Worm (Caenorhabditis elegans) whole organism, late embryonic: ENCODE data around the gene spp-29.
A peak's percentile ranks its signal among the peaks of the same experiment; 100 is the strongest.

Source experiments
- C38D4.7 ChIP-seq: fragments of 200-800 bp; sonication (Bioruptor generic); optimal IDR thresholded peaks from 2 replicates; lab custom pipeline; 2018; ENCODE audit warnings: mild to moderate bottlenecking, missing genetic modification characterization, moderate library complexity, missing compliant biosample characterization
- T23F11.4 ChIP-seq: fragments of 200-800 bp; sonication (Bioruptor generic); optimal IDR thresholded peaks from 2 replicates; lab custom pipeline; 2018; ENCODE audit warnings: mild to moderate bottlenecking, missing genetic modification characterization, missing compliant biosample characterization
- ahr-1 ChIP-seq: sonication (generic microtip); optimal IDR thresholded peaks from 2 replicates; lab custom pipeline; 2016; ENCODE audit warnings: missing genetic modification characterization, missing compliant biosample characterization
- ama-1 ChIP-seq: fragments of 150-350 bp; optimal IDR thresholded peaks from 2 replicates; lab custom pipeline; 2014
- ceh-14 ChIP-seq: sonication (generic microtip); optimal IDR thresholded peaks from 2 replicates; lab custom pipeline; 2016; ENCODE audit warnings: missing genotype, missing genetic modification characterization, missing compliant biosample characterization
- ceh-19 ChIP-seq: fragments of 200-800 bp; sonication (Bioruptor generic); optimal IDR thresholded peaks from 2 replicates; lab custom pipeline; 2018; ENCODE audit warnings: mild to moderate bottlenecking, missing genetic modification characterization, missing compliant biosample characterization
- ceh-31 ChIP-seq: sonication (generic microtip); optimal IDR thresholded peaks from 2 replicates; lab custom pipeline; 2016; ENCODE audit warnings: missing genetic modification characterization, missing compliant biosample characterization
- ceh-34 ChIP-seq: sonication (generic microtip); optimal IDR thresholded peaks from 2 replicates; lab custom pipeline; 2016; ENCODE audit warnings: mild to moderate bottlenecking, missing genetic modification characterization, missing compliant biosample characterization
- ceh-48 ChIP-seq: sonication (generic microtip); optimal IDR thresholded peaks from 2 replicates; lab custom pipeline; 2016; ENCODE audit warnings: missing genetic modification characterization, inconsistent platforms, missing compliant biosample characterization
- ceh-6 ChIP-seq: fragments of 200-800 bp; sonication (Bioruptor generic); optimal IDR thresholded peaks from 2 replicates; lab custom pipeline; 2018; ENCODE audit warnings: mild to moderate bottlenecking, missing genetic modification characterization, missing compliant biosample characterization
- dmd-4 ChIP-seq: sonication (generic microtip); optimal IDR thresholded peaks from 2 replicates; lab custom pipeline; 2016; ENCODE audit warnings: borderline replicate concordance, missing genetic modification characterization, missing compliant biosample characterization
- elt-2 ChIP-seq: sonication (generic microtip); optimal IDR thresholded peaks from 2 replicates; lab custom pipeline; 2016; ENCODE audit warnings: missing genetic modification reagents, missing genetic modification characterization, missing compliant biosample characterization
- eyg-1 ChIP-seq: sonication (generic microtip); optimal IDR thresholded peaks from 2 replicates; lab custom pipeline; 2016; ENCODE audit warnings: missing genotype, missing genetic modification characterization, missing compliant biosample characterization
- fkh-6 ChIP-seq: sonication (generic microtip); optimal IDR thresholded peaks from 2 replicates; lab custom pipeline; 2016; ENCODE audit warnings: missing genetic modification characterization, missing compliant biosample characterization
- hlh-13 ChIP-seq: fragments of 200-800 bp; sonication (Bioruptor generic); optimal IDR thresholded peaks from 2 replicates; lab custom pipeline; 2018; ENCODE audit warnings: mild to moderate bottlenecking, missing genetic modification characterization, missing compliant biosample characterization
- lim-6 ChIP-seq: sonication (generic microtip); optimal IDR thresholded peaks from 2 replicates; lab custom pipeline; 2016; ENCODE audit warnings: missing genetic modification characterization, missing compliant biosample characterization
- lin-11 ChIP-seq: fragments of 200-800 bp; sonication (Bioruptor generic); optimal IDR thresholded peaks from 2 replicates; lab custom pipeline; 2018; ENCODE audit warnings: mild to moderate bottlenecking, missing genetic modification characterization, missing compliant biosample characterization
- madf-2 ChIP-seq: sonication (generic microtip); optimal IDR thresholded peaks from 2 replicates; lab custom pipeline; 2017; ENCODE audit warnings: missing genetic modification characterization, missing compliant biosample characterization
- mec-3 ChIP-seq: sonication (generic microtip); optimal IDR thresholded peaks from 2 replicates; lab custom pipeline; 2016; ENCODE audit warnings: borderline replicate concordance, missing genetic modification characterization, missing compliant biosample characterization
- nhr-11 ChIP-seq: fragments of 150-350 bp; optimal IDR thresholded peaks from 2 replicates; lab custom pipeline; 2014; ENCODE audit warnings: missing biosample characterization, missing genetic modification characterization
- pag-3 ChIP-seq: sonication (generic microtip); optimal IDR thresholded peaks from 2 replicates; lab custom pipeline; 2016; ENCODE audit warnings: missing compliant biosample characterization, missing genetic modification characterization, borderline replicate concordance
- pax-1 ChIP-seq: fragments of 150-350 bp; optimal IDR thresholded peaks from 2 replicates; lab custom pipeline; 2014; ENCODE audit warnings: missing biosample characterization, missing genetic modification characterization
- pha-4 ChIP-seq: fragments of 150-350 bp; optimal IDR thresholded peaks from 2 replicates; lab custom pipeline; 2018; ENCODE audit warnings: missing biosample characterization, missing genetic modification reagents, missing genetic modification characterization
- pqm-1 ChIP-seq: sonication (generic microtip); optimal IDR thresholded peaks from 2 replicates; lab custom pipeline; 2016; ENCODE audit warnings: missing genetic modification characterization, missing compliant biosample characterization
- rnt-1 ChIP-seq: sonication (generic microtip); optimal IDR thresholded peaks from 2 replicates; lab custom pipeline; 2016; ENCODE audit warnings: missing genetic modification characterization, missing compliant biosample characterization
- sdc-2 ChIP-seq: sonication (generic microtip); optimal IDR thresholded peaks from 2 replicates; lab custom pipeline; 2016; ENCODE audit warnings: missing genotype, missing genetic modification characterization, missing compliant biosample characterization
- sox-2 ChIP-seq: fragments of 200-800 bp; sonication (Bioruptor generic); IDR thresholded peaks from 2 replicates; pipeline ENCODE4 v1.3.6; 2022; ENCODE audit warnings: missing genetic modification reagents, missing genetic modification characterization, missing compliant biosample characterization
- sox-4 ChIP-seq: sonication (generic microtip); optimal IDR thresholded peaks from 2 replicates; lab custom pipeline; 2017; ENCODE audit warnings: mild to moderate bottlenecking, missing genetic modification characterization, inconsistent platforms, missing compliant biosample characterization
- syd-9 ChIP-seq: sonication (generic microtip); optimal IDR thresholded peaks from 2 replicates; lab custom pipeline; 2016; ENCODE audit warnings: mild to moderate bottlenecking, missing genetic modification characterization, moderate library complexity, missing compliant biosample characterization
- tbx-2 ChIP-seq: sonication (generic microtip); optimal IDR thresholded peaks from 2 replicates; lab custom pipeline; 2016; ENCODE audit warnings: missing genetic modification characterization, missing compliant biosample characterization
- ttx-3 ChIP-seq: sonication (generic microtip); optimal IDR thresholded peaks from 2 replicates; lab custom pipeline; 2016; ENCODE audit warnings: missing genetic modification reagents, missing genetic modification characterization, missing compliant biosample characterization
- unc-3 ChIP-seq, 2 experiments: fragments of 200-800 bp in 1 of 2; sonication (Bioruptor generic) in 1 of 2; sonication (generic microtip) in 1 of 2; conservative IDR thresholded peaks in 1 of 2; optimal IDR thresholded peaks in 1 of 2; 2 replicates each; pipeline versions ENCODE4 v1.3.6 to Lab custom; 2016 to 2022; ENCODE audit warnings: missing compliant biosample characterization in 2 of 2, missing genetic modification characterization in 2 of 2, missing genetic modification reagents in 1 of 2
- unc-42 ChIP-seq: sonication (generic microtip); optimal IDR thresholded peaks from 2 replicates; lab custom pipeline; 2016; ENCODE audit warnings: missing genotype, missing genetic modification characterization, missing compliant biosample characterization
- unc-55 ChIP-seq: sonication (generic microtip); optimal IDR thresholded peaks from 2 replicates; lab custom pipeline; 2017; ENCODE audit warnings: missing biosample characterization, missing genetic modification reagents, missing genetic modification characterization

spp-29 gene

DNA sequence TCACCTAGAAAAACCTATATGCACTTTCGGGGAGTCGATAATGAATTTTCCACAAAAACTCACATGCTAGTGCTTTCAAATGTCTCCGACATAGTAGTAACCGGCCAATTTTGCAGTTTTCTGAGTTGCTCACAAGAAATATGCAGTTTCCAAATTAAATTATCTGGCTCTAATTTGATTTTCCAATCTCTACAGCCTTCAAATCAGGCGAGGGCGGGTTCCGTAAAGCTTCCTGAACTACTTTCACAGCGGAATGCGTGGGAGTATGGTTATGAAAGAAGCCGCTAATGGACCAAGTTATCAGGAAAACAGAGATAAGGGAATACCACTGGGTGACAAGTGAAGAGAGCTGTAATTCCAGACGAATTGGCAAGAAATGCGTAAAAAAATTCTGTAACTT lies 30.7 kb downstream of the spp-29 start, which contains the start of gene F59A1.11:
Gene F59A1.11 (minus strand): TSS at position 101 of the 400 bp plus-strand sequence.
- no peak for TF ChIP-seq hlh-13 (GFP tag; lab: Kevin White, UChicago)
- no peak for TF ChIP-seq lim-6
- no peak for TF ChIP-seq madf-2 (tag; lab: Kevin White, UChicago)
- no peak for TF ChIP-seq nhr-11 (tag; lab: Kevin White, UChicago)
- no peak for TF ChIP-seq lin-11 (tag; lab: Kevin White, UChicago)
- TF ChIP-seq unc-55 (GFP tag; lab: Kevin White, UChicago) = no peak
- no peak for TF ChIP-seq tbx-2
- no peak for TF ChIP-seq ttx-3 (tag; lab: Kevin White, UChicago)
- no peak for TF ChIP-seq ceh-48
- no peak for TF ChIP-seq sox-2 (GFP tag; lab: Robert Waterston, UW)
- no peak for TF ChIP-seq eyg-1 (tag; lab: Kevin White, UChicago)
- no peak for TF ChIP-seq ama-1 (lab: Kevin White, UChicago)
- TF ChIP-seq pha-4 (tag; lab: Kevin White, UChicago) = no peak
- TF ChIP-seq ceh-19 (GFP tag; lab: Kevin White, UChicago) = no peak
- TF ChIP-seq sdc-2 (tag; lab: Kevin White, UChicago) = no peak
- no peak for TF ChIP-seq fkh-6 (tag; lab: Kevin White, UChicago)
- no peak for TF ChIP-seq ahr-1
- TF ChIP-seq C38D4.7 (GFP tag; lab: Kevin White, UChicago) = no peak

DNA sequence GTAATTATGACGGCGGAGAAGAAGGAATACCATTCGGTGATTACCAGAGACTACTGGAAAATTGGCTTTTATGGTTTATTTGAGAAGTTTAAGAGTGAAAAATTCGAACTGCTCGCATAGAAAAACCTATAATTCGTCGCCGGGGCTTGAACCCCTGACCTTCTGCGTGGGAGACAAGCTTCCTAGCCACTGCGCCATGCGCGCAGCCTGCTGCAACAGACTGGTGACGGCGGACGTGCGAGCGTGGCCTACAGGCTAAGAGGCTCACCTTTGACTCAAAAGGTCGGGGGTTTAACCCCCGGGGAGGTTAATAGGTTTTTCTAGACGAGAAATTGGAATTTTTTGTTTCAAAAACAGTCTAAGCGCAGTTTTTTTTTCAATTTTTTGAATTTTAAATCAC lies 32.3 kb downstream of the spp-29 start:
- TF ChIP-seq ahr-1 = no peak
- TF ChIP-seq madf-2 (tag; lab: Kevin White, UChicago) = no peak
- TF ChIP-seq C38D4.7 (GFP tag; lab: Kevin White, UChicago) = no peak
- no peak for TF ChIP-seq lin-11 (tag; lab: Kevin White, UChicago)
- no peak for TF ChIP-seq T23F11.4 (GFP tag; lab: Kevin White, UChicago)

DNA sequence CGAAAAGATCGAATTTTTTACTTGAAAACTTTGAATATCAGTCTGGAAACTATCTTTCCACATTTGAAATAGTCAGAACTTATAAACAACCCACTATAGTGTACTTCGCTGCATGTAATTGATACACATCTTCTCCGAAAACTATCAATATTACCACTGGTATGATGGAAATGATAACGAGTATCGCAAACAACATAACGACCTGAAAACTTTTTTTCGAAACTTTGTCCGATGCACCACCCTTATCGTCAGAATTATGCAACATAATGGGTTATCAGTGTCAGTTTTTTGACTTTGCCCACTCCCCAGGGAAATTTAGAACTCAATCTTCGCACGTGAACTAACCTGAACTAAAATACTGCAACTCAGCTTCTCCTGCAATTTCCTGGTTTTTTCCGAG lies 34.4 kb downstream of the spp-29 start:
- TF ChIP-seq syd-9 (tag; lab: Kevin White, UChicago) = no peak
- TF ChIP-seq elt-2 = peak; percentile 90

DNA sequence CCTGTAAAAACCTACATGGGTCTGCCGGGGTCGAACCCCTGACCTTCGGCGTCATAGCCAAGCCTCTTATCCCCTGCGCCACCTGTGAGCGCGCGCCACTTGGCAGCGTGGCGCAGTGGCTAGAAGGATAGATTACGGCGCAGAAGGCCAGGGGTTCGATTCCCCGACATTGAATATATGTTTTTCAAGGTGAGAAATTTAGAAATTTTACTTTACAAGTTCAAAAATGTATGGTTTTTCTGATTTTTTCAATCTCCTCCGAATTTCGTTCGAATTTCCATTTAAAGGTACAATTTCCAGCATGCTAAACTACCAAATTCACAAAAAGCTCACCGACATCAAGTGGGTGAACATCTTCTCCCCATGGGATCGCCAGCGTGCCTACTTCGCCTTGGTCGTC lies 36.6 kb downstream of the spp-29 start, which contains the start of gene dgat-2:
Gene dgat-2 (plus strand): TSS at position 301 of the 400 bp plus-strand sequence.
- TF ChIP-seq ceh-31 (no peak), ceh-6 (no peak), pha-4 (tag; lab: Kevin White, UChicago) (no peak), dmd-4 (no peak), hlh-13 (GFP tag; lab: Kevin White, UChicago) (no peak), pqm-1 (no peak), ceh-34 (tag; lab: Kevin White, UChicago) (no peak), unc-3 (GFP tag; conservative IDR thresholded peaks at IDR 0.05; lab: Robert Waterston, UW) (no peak), unc-3 (tag; optimal IDR thresholded peaks at IDR 0.05; lab: Kevin White, UChicago) (no peak), sox-4 (tag; lab: Kevin White, UChicago) (no peak), pag-3 (tag; lab: Kevin White, UChicago) (no peak), unc-55 (GFP tag; lab: Kevin White, UChicago) (no peak)
- TF ChIP-seq, all 69 proteins: peak for 0

DNA sequence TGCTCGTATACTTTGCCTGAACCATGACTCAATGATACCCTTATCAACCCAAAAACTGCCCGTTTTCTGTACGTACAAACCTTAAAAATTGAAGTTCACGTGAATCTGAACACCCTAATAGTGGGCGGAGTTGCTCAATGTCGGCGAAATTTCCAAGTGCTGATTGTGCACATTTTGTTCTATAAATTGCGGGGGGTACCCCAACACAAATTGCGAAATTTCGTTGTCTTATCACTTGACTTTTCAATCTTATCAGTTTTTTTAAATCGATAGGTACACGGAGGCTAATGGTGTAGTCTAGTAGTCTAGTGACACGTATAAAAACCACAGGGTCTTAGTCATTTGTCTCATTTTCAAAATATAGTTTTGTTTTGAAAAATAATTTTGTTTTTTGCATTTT lies 37.4 kb downstream of the spp-29 start, which contains the start of gene fbxa-108:
Gene fbxa-108 (minus strand): TSS at position 158 of the 400 bp plus-strand sequence.
- TF ChIP-seq rnt-1 (tag; lab: Kevin White, UChicago) = no peak
- no peak for TF ChIP-seq hlh-13 (GFP tag; lab: Kevin White, UChicago)
- TF ChIP-seq elt-2 = peak; percentile 92
- no peak for TF ChIP-seq ceh-14 (tag; lab: Kevin White, UChicago)
- no peak for TF ChIP-seq ceh-34 (tag; lab: Kevin White, UChicago)
- TF ChIP-seq pax-1 (tag; lab: Kevin White, UChicago) = no peak
- no peak for TF ChIP-seq mec-3
- TF ChIP-seq unc-42 (tag; lab: Kevin White, UChicago) = no peak
